Fruit fly (Drosophila melanogaster) whole organism, embryonic: ENCODE results near the gene CG4459.

Experiments used
- Adf1 ChIP-seq: fragments of 200-800 bp; sonication (Bioruptor generic); IDR thresholded peaks from 2 replicates; pipeline ENCODE4 v1.3.6; 2022; ENCODE audit warnings: missing biosample characterization, missing genetic modification characterization
- CG10147 ChIP-seq: fragments of 200-800 bp; sonication (Bioruptor generic); optimal IDR thresholded peaks from 2 replicates; lab custom pipeline; 2019; ENCODE audit warnings: missing biosample characterization, mild to moderate bottlenecking, missing genetic modification characterization, moderate library complexity
- CG11398 ChIP-seq: fragments of 200-800 bp; sonication (Bioruptor generic); optimal IDR thresholded peaks from 2 replicates; lab custom pipeline; 2016; ENCODE audit warnings: missing biosample characterization, missing genetic modification characterization
- CG13424 ChIP-seq: fragments of 200-800 bp; sonication (Bioruptor generic); optimal IDR thresholded peaks from 2 replicates; lab custom pipeline; 2019; ENCODE audit warnings: missing biosample characterization, mild to moderate bottlenecking, missing genetic modification characterization, moderate library complexity
- CG15073 ChIP-seq: fragments of 200-800 bp; sonication (Bioruptor generic); optimal IDR thresholded peaks from 2 replicates; lab custom pipeline; 2016; ENCODE audit warnings: missing biosample characterization, missing genetic modification characterization
- CG15269 ChIP-seq: fragments of 200-800 bp; sonication (Bioruptor generic); optimal IDR thresholded peaks from 2 replicates; lab custom pipeline; 2018; ENCODE audit warnings: missing biosample characterization, mild to moderate bottlenecking, missing genetic modification characterization, moderate library complexity
- CG18599 ChIP-seq: fragments of 200-800 bp; sonication (Bioruptor generic); optimal IDR thresholded peaks from 3 replicates; lab custom pipeline; 2017; ENCODE audit warnings: missing biosample characterization, missing genetic modification characterization, mild to moderate bottlenecking, moderate library complexity, missing genetic modification reagents
- CG2712 ChIP-seq: fragments of 200-800 bp; optimal IDR thresholded peaks from 3 replicates; lab custom pipeline; 2019; ENCODE audit warnings: missing biosample characterization, mild to moderate bottlenecking, missing genetic modification characterization, moderate library complexity
- CG2889 ChIP-seq: fragments of 200-800 bp; sonication (Bioruptor generic); IDR thresholded peaks from 3 replicates; pipeline ENCODE4 v1.3.6; 2022; ENCODE audit warnings: missing biosample characterization, missing genetic modification characterization
- CG3065 ChIP-seq: fragments of 200-800 bp; sonication (Bioruptor generic); optimal IDR thresholded peaks from 2 replicates; lab custom pipeline; 2016; ENCODE audit warnings: missing biosample characterization, missing genetic modification characterization
- CG3163 ChIP-seq: fragments of 200-800 bp; sonication (Bioruptor generic); optimal IDR thresholded peaks from 3 replicates; lab custom pipeline; 2016; ENCODE audit warnings: missing biosample characterization, missing genetic modification characterization
- CG32772 ChIP-seq: fragments of 200-800 bp; sonication (Bioruptor generic); IDR thresholded peaks from 2 replicates; pipeline ENCODE4 v1.3.6; 2022; ENCODE audit warnings: missing biosample characterization, missing genetic modification characterization
- CG42726 ChIP-seq: fragments of 200-800 bp; sonication (Bioruptor generic); IDR thresholded peaks from 2 replicates; pipeline ENCODE4 v1.3.6; 2022; ENCODE audit warnings: missing biosample characterization, missing genetic modification characterization; ENCODE audit not compliant: partially characterized antibody
- CG5953 ChIP-seq: fragments of 200-800 bp; sonication (Bioruptor generic); IDR thresholded peaks from 2 replicates; pipeline ENCODE4 v1.3.6; 2022; ENCODE audit warnings: missing biosample characterization, missing genetic modification characterization
- CG7556 ChIP-seq: fragments of 200-800 bp; sonication (Bioruptor generic); optimal IDR thresholded peaks from 2 replicates; lab custom pipeline; 2017; ENCODE audit warnings: missing biosample characterization, mild to moderate bottlenecking, missing genetic modification characterization
- CG7963 ChIP-seq: fragments of 200-800 bp; sonication (Bioruptor generic); IDR thresholded peaks from 3 replicates; pipeline ENCODE4 v1.3.6; 2022; ENCODE audit warnings: missing biosample characterization, missing genetic modification characterization; ENCODE audit not compliant: partially characterized antibody
- CG8281 ChIP-seq: fragments of 200-800 bp; sonication (Bioruptor generic); optimal IDR thresholded peaks from 2 replicates; lab custom pipeline; 2018; ENCODE audit warnings: missing biosample characterization, mild to moderate bottlenecking, missing genetic modification characterization, moderate library complexity
- CG8290 ChIP-seq, 3 experiments: fragments of 200-800 bp; sonication (Bioruptor generic); optimal IDR thresholded peaks; 2 replicates each; lab custom pipeline; 2016 to 2019; ENCODE audit warnings: missing biosample characterization in 3 of 3, missing genetic modification characterization in 3 of 3, mild to moderate bottlenecking in 2 of 3, moderate library complexity in 1 of 3
- CG9727 ChIP-seq: fragments of 200-800 bp; sonication (Bioruptor generic); optimal IDR thresholded peaks from 3 replicates; lab custom pipeline; 2017; ENCODE audit warnings: missing biosample characterization, mild to moderate bottlenecking, missing genetic modification characterization
- Camta ChIP-seq: fragments of 200-800 bp; sonication (Bioruptor generic); optimal IDR thresholded peaks from 2 replicates; lab custom pipeline; 2016; ENCODE audit warnings: missing biosample characterization, missing genetic modification characterization
- CkIIα-i1 ChIP-seq: fragments of 200-800 bp; sonication (Bioruptor generic); IDR thresholded peaks from 2 replicates; pipeline ENCODE4 v1.3.6; 2022; ENCODE audit warnings: missing biosample characterization, missing genetic modification characterization
- D19A ChIP-seq: fragments of 200-800 bp; optimal IDR thresholded peaks from 3 replicates; lab custom pipeline; 2019; ENCODE audit warnings: missing biosample characterization, mild to moderate bottlenecking, missing genetic modification characterization, moderate library complexity
- GATAe ChIP-seq: fragments of 200-800 bp; sonication (Bioruptor generic); conservative IDR thresholded peaks from 2 replicates; pipeline ENCODE4 v1.3.6; 2022; ENCODE audit warnings: missing biosample characterization, missing genetic modification characterization
- HmgD ChIP-seq: fragments of 200-800 bp; sonication (Bioruptor generic); optimal IDR thresholded peaks from 3 replicates; lab custom pipeline; 2016; ENCODE audit warnings: missing biosample characterization, missing genetic modification characterization
- Hmr ChIP-seq: fragments of 200-800 bp; sonication (Bioruptor generic); optimal IDR thresholded peaks from 3 replicates; lab custom pipeline; 2017; ENCODE audit warnings: mild to moderate bottlenecking, missing biosample characterization, missing genetic modification reagents, missing genetic modification characterization
- Hr3 ChIP-seq: fragments of 200-800 bp; sonication (Bioruptor generic); optimal IDR thresholded peaks from 3 replicates; lab custom pipeline; 2016; ENCODE audit warnings: missing biosample characterization, missing genetic modification characterization
- Med ChIP-seq: fragments of 200-800 bp; sonication (Bioruptor generic); peaks from one replicate; lab custom pipeline; 2016; ENCODE audit warnings: missing biosample characterization, missing genetic modification characterization, mild to moderate bottlenecking, inconsistent platforms, moderate library complexity
- NfI ChIP-seq: fragments of 200-800 bp; sonication (Bioruptor generic); optimal IDR thresholded peaks from 3 replicates; lab custom pipeline; 2018; ENCODE audit warnings: missing biosample characterization, mild to moderate bottlenecking, missing genetic modification characterization, moderate library complexity
- Opbp ChIP-seq: fragments of 200-800 bp; sonication (Bioruptor generic); IDR thresholded peaks from 3 replicates; pipeline ENCODE4 v1.3.6; 2022; ENCODE audit warnings: missing biosample characterization, missing genetic modification characterization; ENCODE audit not compliant: partially characterized antibody
- Sry-β ChIP-seq: fragments of 200-800 bp; sonication (Bioruptor generic); optimal IDR thresholded peaks from 2 replicates; lab custom pipeline; 2018; ENCODE audit warnings: missing biosample characterization, mild to moderate bottlenecking, missing genetic modification characterization, moderate library complexity
- Xbp1 ChIP-seq: fragments of 200-800 bp; sonication (Bioruptor generic); optimal IDR thresholded peaks from 3 replicates; lab custom pipeline; 2016; ENCODE audit warnings: missing biosample characterization, mild to moderate bottlenecking, missing genetic modification characterization
- YL-1 ChIP-seq: fragments of 200-800 bp; sonication (Bioruptor generic); optimal IDR thresholded peaks from 3 replicates; lab custom pipeline; 2017; ENCODE audit warnings: missing biosample characterization, mild to moderate bottlenecking, missing genetic modification characterization
- abd-A ChIP-seq: fragments of 200-800 bp; sonication (Bioruptor generic); optimal IDR thresholded peaks from 3 replicates; lab custom pipeline; 2019; ENCODE audit warnings: missing biosample characterization, mild to moderate bottlenecking, missing genetic modification characterization, moderate library complexity
- amos ChIP-seq: fragments of 200-800 bp; sonication (Bioruptor generic); IDR thresholded peaks from 2 replicates; pipeline ENCODE4 v1.3.6; 2022; ENCODE audit warnings: missing biosample characterization, missing genetic modification characterization; ENCODE audit not compliant: partially characterized antibody
- ase ChIP-seq: fragments of 200-800 bp; sonication (Bioruptor generic); IDR thresholded peaks from 3 replicates; pipeline ENCODE4 v1.3.6; 2022; ENCODE audit warnings: missing biosample characterization, missing genetic modification characterization
- btn ChIP-seq: fragments of 200-800 bp; sonication (Bioruptor generic); optimal IDR thresholded peaks from 2 replicates; lab custom pipeline; 2016; ENCODE audit warnings: missing biosample characterization, missing genetic modification characterization
- da ChIP-seq: fragments of 200-800 bp; sonication (Bioruptor generic); optimal IDR thresholded peaks from 2 replicates; lab custom pipeline; 2016; ENCODE audit warnings: missing biosample characterization, missing genetic modification characterization
- exex ChIP-seq: fragments of 200-800 bp; sonication (Bioruptor generic); optimal IDR thresholded peaks from 4 replicates; lab custom pipeline; 2018; ENCODE audit warnings: missing biosample characterization, mild to moderate bottlenecking, missing genetic modification characterization, moderate library complexity
- gsb-n ChIP-seq: fragments of 200-800 bp; sonication (Bioruptor generic); optimal IDR thresholded peaks from 3 replicates; lab custom pipeline; 2018; ENCODE audit warnings: missing biosample characterization, mild to moderate bottlenecking, missing genetic modification characterization
- lmd ChIP-seq: fragments of 200-800 bp; sonication (Bioruptor generic); IDR thresholded peaks from 2 replicates; pipeline ENCODE4 v1.3.6; 2022; ENCODE audit warnings: missing biosample characterization, missing genetic modification characterization
- pan ChIP-seq, 4 experiments: fragments of >200 bp in 3 of 4; fragments of 200-800 bp in 1 of 4; sonication (Bioruptor generic) in 1 of 4; optimal IDR thresholded peaks in 3 of 4; IDR thresholded peaks in 1 of 4; 2 replicates each; pipeline versions ENCODE4 v1.3.6 to Lab custom; 2017 to 2022; ENCODE audit warnings: missing biosample characterization in 2 of 4, missing genetic modification characterization in 2 of 4, mixed read lengths in 1 of 4
- sd ChIP-seq: fragments of 200-800 bp; sonication (Bioruptor generic); optimal IDR thresholded peaks from 3 replicates; lab custom pipeline; 2018; ENCODE audit warnings: missing biosample characterization, mild to moderate bottlenecking, missing genetic modification characterization, moderate library complexity
- shn ChIP-seq: fragments of 200-800 bp; sonication (Bioruptor generic); optimal IDR thresholded peaks from 3 replicates; lab custom pipeline; 2016; ENCODE audit warnings: missing biosample characterization, missing genetic modification characterization
- sna ChIP-seq: fragments of 200-800 bp; sonication (Bioruptor generic); IDR thresholded peaks from 2 replicates; pipeline ENCODE4 v1.3.6; 2022; ENCODE audit warnings: missing biosample characterization, missing genetic modification characterization; ENCODE audit not compliant: partially characterized antibody
- tin ChIP-seq: fragments of 200-800 bp; sonication (Bioruptor generic); optimal IDR thresholded peaks from 3 replicates; lab custom pipeline; 2016; ENCODE audit warnings: missing biosample characterization, missing genetic modification characterization
- tll ChIP-seq, 2 experiments: fragments of 200-800 bp in 1 of 2; fragments of >200 bp in 1 of 2; sonication (Bioruptor generic) in 1 of 2; optimal IDR thresholded peaks; 2 replicates each; lab custom pipeline; 2017 to 2019; ENCODE audit warnings: missing biosample characterization in 2 of 2, missing genetic modification characterization in 2 of 2, mild to moderate bottlenecking in 1 of 2, moderate library complexity in 1 of 2
- tx ChIP-seq: fragments of 200-800 bp; sonication (Bioruptor generic); optimal IDR thresholded peaks from 2 replicates; lab custom pipeline; 2016; ENCODE audit warnings: missing biosample characterization, missing genetic modification characterization
- vvl ChIP-seq: fragments of 200-800 bp; sonication (Bioruptor generic); IDR thresholded peaks from 2 replicates; pipeline ENCODE4 v1.3.6; 2022; ENCODE audit warnings: missing biosample characterization, missing genetic modification characterization

CG4459 gene

DNA sequence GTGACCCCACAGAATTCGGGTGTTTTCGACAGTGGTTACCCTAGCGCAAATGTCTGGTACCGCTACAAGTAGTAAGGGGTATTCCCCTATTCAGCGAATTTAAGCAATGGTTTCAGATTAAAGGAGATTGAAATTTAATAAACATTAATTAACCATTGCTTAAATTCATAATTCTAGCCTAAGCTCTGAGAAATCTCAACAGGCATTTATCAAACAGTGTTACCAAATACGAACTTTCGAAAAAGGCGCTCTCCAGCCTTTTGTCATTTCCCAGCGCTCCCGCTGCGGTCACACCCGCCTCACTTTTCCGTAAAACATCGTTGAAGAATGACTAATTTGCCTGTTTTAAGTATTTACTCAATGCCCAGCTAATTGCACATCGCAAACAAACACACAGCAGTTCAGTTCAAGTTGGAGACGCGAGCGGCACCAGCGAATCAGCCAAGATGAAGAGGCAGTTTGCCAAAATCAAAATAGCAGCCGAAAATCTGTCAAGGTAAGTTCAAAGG is 23.5 kb downstream of the CG4459 start, which contains the start of the genes Surf6 and RhoGAP92B (continued):
- peak; percentile 55 for TF ChIP-seq Camta (GFP tag; lab: Kevin White, UChicago)
- no peak for TF ChIP-seq ase (GFP tag; lab: Robert Waterston, UW)
- peak; percentile 61 for TF ChIP-seq CG13424 (tag; lab: Kevin White, UChicago)
- TF ChIP-seq CG18599 (GFP tag; lab: Kevin White, UChicago): peak; percentile 83
- no peak for TF ChIP-seq CG2889 (GFP tag; lab: Robert Waterston, UW)
- TF ChIP-seq exex (tag; lab: Kevin White, UChicago): peak; percentile 40
- peak; percentile 74 for TF ChIP-seq HmgD (GFP tag; lab: Kevin White, UChicago)
- TF ChIP-seq CG2712 (tag; lab: Kevin White, UChicago): peak; percentile 67
- TF ChIP-seq sna (GFP tag; lab: Robert Waterston, UW): 0 out of 2 replicates have a peak, but pooled peaks have one; percentile 28
- TF ChIP-seq GATAe: no peak
- 0 out of 2 replicates have a peak, but pooled peaks have one; percentile 23 for TF ChIP-seq CG32772 (GFP tag; lab: Robert Waterston, UW)
- peak; percentile 70 for TF ChIP-seq Xbp1 (GFP tag; lab: Kevin White, UChicago)
- TF ChIP-seq shn (GFP tag; lab: Kevin White, UChicago): peak; percentile 24
- TF ChIP-seq CG7963: no peak
- no peak for TF ChIP-seq da (GFP tag; lab: Kevin White, UChicago)
- TF ChIP-seq tin (GFP tag; lab: Kevin White, UChicago): peak; percentile 53
- TF ChIP-seq gsb-n (tag; lab: Kevin White, UChicago): peak; percentile 58
- peak; percentile 67 for TF ChIP-seq sd (tag; lab: Kevin White, UChicago)
- no peak for TF ChIP-seq CG8281 (tag; lab: Kevin White, UChicago)
- TF ChIP-seq tx: peak; percentile 19
- peak; percentile 36 for TF ChIP-seq CG7556 (GFP tag; lab: Kevin White, UChicago)
- TF ChIP-seq amos (GFP tag; lab: Robert Waterston, UW): peak; percentile 41; the same call in 1 of the 2 replicates
- peak; percentile 34 for TF ChIP-seq CG8290 (GFP tag; optimal IDR thresholded peaks at IDR 0.05; lab: Kevin White, UChicago)
- peak; percentile 31 to 64 for TF ChIP-seq CG8290 (tag; optimal IDR thresholded peaks at IDR 0.05; lab: Kevin White, UChicago)
- TF ChIP-seq Adf1 (GFP tag; lab: Robert Waterston, UW): peak; percentile 52
- TF ChIP-seq CG11398 (GFP tag; lab: Kevin White, UChicago): peak; percentile 32
- peak; percentile 62 for TF ChIP-seq vvl (GFP tag; lab: Robert Waterston, UW)
- no peak for TF ChIP-seq CkIIα-i1 (GFP tag; lab: Robert Waterston, UW)
- 0 out of 2 replicates have a peak, but pooled peaks have one; percentile 27 for TF ChIP-seq CG5953
- peak; percentile 68 for TF ChIP-seq CG9727 (GFP tag; lab: Kevin White, UChicago)
- TF ChIP-seq CG15073 (GFP tag; lab: Kevin White, UChicago): no peak
- TF ChIP-seq CG15269 (tag; lab: Kevin White, UChicago): peak; percentile 45
- TF ChIP-seq CG42726 (GFP tag; lab: Robert Waterston, UW): no peak; the same call in 1 of the 2 replicates
- no peak for TF ChIP-seq pan (optimal IDR thresholded peaks at IDR 0.05; lab: Kevin White, UChicago)
- peak in 1 of 2 experiments; percentile 30 for TF ChIP-seq pan (GFP tag; optimal IDR thresholded peaks at IDR 0.05 in 1 of 2, IDR thresholded peaks at IDR 0.05 in 1 of 2)
- no peak for TF ChIP-seq tll (GFP tag; optimal IDR thresholded peaks at IDR 0.05; lab: Kevin White, UChicago)
- peak; percentile 40 for TF ChIP-seq Hr3 (GFP tag; lab: Kevin White, UChicago)
- peak; percentile 64 for TF ChIP-seq NfI (GFP tag; lab: Kevin White, UChicago)
- TF ChIP-seq btn (GFP tag; lab: Kevin White, UChicago): no peak
- TF ChIP-seq Med (GFP tag; lab: Kevin White, UChicago): peak; percentile 97
- peak; percentile 12 for TF ChIP-seq CG3065 (GFP tag; lab: Kevin White, UChicago)
- TF ChIP-seq YL-1 (GFP tag; lab: Kevin White, UChicago): peak; percentile 92
- peak; percentile 11 for TF ChIP-seq abd-A
- TF ChIP-seq CG3163: peak; percentile 38
- peak; percentile 38 for TF ChIP-seq D19A (tag; lab: Kevin White, UChicago)
- TF ChIP-seq Opbp (GFP tag; lab: Robert Waterston, UW): no peak; the same call in 2 of the 3 replicates
- peak; percentile 0 for TF ChIP-seq Sry-β
- TF ChIP-seq CG10147 (GFP tag; lab: Kevin White, UChicago): peak; percentile 38
- TF ChIP-seq lmd (GFP tag; lab: Robert Waterston, UW): peak; percentile 58; the same call in 1 of the 2 replicates
- peak; percentile 85 for TF ChIP-seq Hmr (GFP tag; lab: Kevin White, UChicago)
